Worm (Caenorhabditis elegans) whole organism, L1 larva: ENCODE data around the gene C28A5.1.

Experiments
- egl-27 ChIP-seq, 2 experiments: fragments of 150-350 bp in 1 of 2; sonication (generic microtip); optimal IDR thresholded peaks; 3 replicates each; lab custom pipeline; 2017 to 2018; ENCODE audit warnings: missing biosample characterization in 2 of 2, missing genetic modification characterization in 2 of 2, missing genetic modification reagents in 2 of 2
- elt-3 ChIP-seq, 6 experiments: fragments of 150-350 bp in 1 of 6; sonication (generic microtip); optimal IDR thresholded peaks; 2 replicates each; lab custom pipeline; 2017 to 2018; ENCODE audit warnings: missing biosample characterization in 6 of 6, missing genetic modification characterization in 6 of 6, inconsistent platforms in 1 of 6
- fos-1 ChIP-seq: fragments of 150-350 bp; optimal IDR thresholded peaks from 2 replicates; lab custom pipeline; 2014; ENCODE audit warnings: missing biosample characterization, missing genetic modification characterization
- lin-15B ChIP-seq: fragments of 150-350 bp; sonication (generic microtip); optimal IDR thresholded peaks from 3 replicates; lab custom pipeline; 2014; ENCODE audit warnings: missing biosample characterization, missing genetic modification characterization
- lin-39 ChIP-seq: fragments of 150-350 bp; optimal IDR thresholded peaks from 2 replicates; lab custom pipeline; 2014; ENCODE audit warnings: missing biosample characterization, missing genetic modification reagents, missing genetic modification characterization
- nhr-11 ChIP-seq: fragments of 150-350 bp; optimal IDR thresholded peaks from 2 replicates; lab custom pipeline; 2014; ENCODE audit warnings: missing biosample characterization, missing genetic modification characterization
- rnt-1 ChIP-seq: sonication (generic microtip); optimal IDR thresholded peaks from 2 replicates; lab custom pipeline; 2016; ENCODE audit warnings: mild to moderate bottlenecking, missing genetic modification characterization, moderate library complexity, missing compliant biosample characterization
- snpc-4 ChIP-seq: fragments of 150-350 bp; optimal IDR thresholded peaks from 2 replicates; lab custom pipeline; 2014; ENCODE audit warnings: missing biosample characterization, missing genetic modification characterization
- tlp-1 ChIP-seq: fragments of 150-350 bp; optimal IDR thresholded peaks from 2 replicates; lab custom pipeline; 2014; ENCODE audit warnings: missing biosample characterization, missing genetic modification characterization

DNA sequence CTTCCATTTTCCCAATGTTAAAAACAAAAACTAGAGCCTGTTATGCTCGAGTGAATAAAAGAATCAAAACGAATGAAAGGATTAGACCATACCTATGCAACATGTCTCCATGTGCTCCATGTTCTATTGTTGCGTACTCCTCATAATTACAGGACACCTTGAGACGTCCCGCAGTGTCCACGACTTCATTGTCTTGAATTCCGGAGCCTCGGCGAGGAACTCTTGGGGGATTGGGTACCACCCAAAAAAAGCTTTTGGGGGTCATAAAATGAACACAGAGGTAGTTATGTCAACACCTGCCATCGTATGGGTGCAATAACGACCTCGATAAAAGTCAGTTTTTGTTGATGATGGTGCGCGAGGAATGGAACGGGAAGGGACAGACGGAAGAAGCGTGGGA is 20.8 kb upstream of the C28A5.1 start:
- no peak for TF ChIP-seq nhr-11 (tag; lab: Kevin White, UChicago)
- TF ChIP-seq elt-3 (tag; optimal IDR thresholded peaks at IDR 0.05; lab: Kevin White, UChicago) = no peak
- TF ChIP-seq lin-39 (tag; lab: Kevin White, UChicago) = no peak
- TF ChIP-seq fos-1 (tag; lab: Kevin White, UChicago) = no peak
- no peak for TF ChIP-seq lin-15B (tag; lab: Kevin White, UChicago)
- no peak for TF ChIP-seq tlp-1 (tag; lab: Kevin White, UChicago)
- TF ChIP-seq rnt-1 (tag; lab: Kevin White, UChicago) = no peak
- no peak for TF ChIP-seq egl-27 (tag; optimal IDR thresholded peaks at IDR 0.05; lab: Kevin White, UChicago)
- TF ChIP-seq snpc-4 (tag; lab: Kevin White, UChicago) = no peak
